Worm (Caenorhabditis elegans) whole organism, L4/young adult: ENCODE results near the gene sel-7.

Experiments
- dao-5 ChIP-seq: sonication (generic microtip); optimal IDR thresholded peaks from 2 replicates; lab custom pipeline; 2016; ENCODE audit warnings: missing genotype, missing genetic modification characterization, moderate library complexity, missing compliant biosample characterization
- him-1 ChIP-seq: sonication (generic microtip); optimal IDR thresholded peaks from 2 replicates; lab custom pipeline; 2016; ENCODE audit warnings: missing genotype, missing genetic modification reagents, missing genetic modification characterization, missing compliant biosample characterization

ce11 chrX:14296559-14296958 lies 43.7 kb downstream of the sel-7 start, which contains the start of gene madd-3:
- TF ChIP-seq dao-5 (tag; lab: Kevin White, UChicago) (no peak), him-1 (tag; lab: Kevin White, UChicago) (no peak)
